Fruit fly (Drosophila melanogaster) whole organism, embryonic: Measurements from ENCODE around the gene amos.

ENCODE experiments used
- Abd-B ChIP-seq: fragments of 200-800 bp; sonication (Bioruptor generic); optimal IDR thresholded peaks from 2 replicates; lab custom pipeline; 2018; ENCODE audit warnings: missing biosample characterization, mild to moderate bottlenecking, missing genetic modification characterization, moderate library complexity
- Awh ChIP-seq: fragments of 200-800 bp; sonication (Bioruptor generic); IDR thresholded peaks from 2 replicates; pipeline ENCODE4, ENCODE4 v1.3.6; 2022; ENCODE audit warnings: missing biosample characterization, missing genetic modification characterization
- CG10267 ChIP-seq: fragments of 200-800 bp; sonication (Bioruptor generic); optimal IDR thresholded peaks from 2 replicates; lab custom pipeline; 2018; ENCODE audit warnings: missing biosample characterization, mild to moderate bottlenecking, missing genetic modification characterization, moderate library complexity
- CG12219 ChIP-seq: fragments of 200-800 bp; sonication (Bioruptor generic); optimal IDR thresholded peaks from 3 replicates; lab custom pipeline; 2018; ENCODE audit warnings: missing biosample characterization, mild to moderate bottlenecking, missing genetic modification characterization
- CG12942 ChIP-seq: fragments of 200-800 bp; sonication (Bioruptor generic); optimal IDR thresholded peaks from 3 replicates; lab custom pipeline; 2016; ENCODE audit warnings: missing biosample characterization, missing genetic modification characterization
- CG15269 ChIP-seq: fragments of 200-800 bp; sonication (Bioruptor generic); optimal IDR thresholded peaks from 2 replicates; lab custom pipeline; 2018; ENCODE audit warnings: missing biosample characterization, mild to moderate bottlenecking, missing genetic modification characterization, moderate library complexity
- CG17385 ChIP-seq: fragments of 200-800 bp; sonication (Bioruptor generic); optimal IDR thresholded peaks from 3 replicates; lab custom pipeline; 2018; ENCODE audit warnings: missing biosample characterization, mild to moderate bottlenecking, missing genetic modification characterization
- CG30431 ChIP-seq: fragments of 200-800 bp; sonication (Bioruptor generic); optimal IDR thresholded peaks from 2 replicates; lab custom pipeline; 2017; ENCODE audit warnings: missing biosample characterization, missing genetic modification characterization
- CG34376 ChIP-seq: fragments of 200-800 bp; sonication (Bioruptor generic); optimal IDR thresholded peaks from 2 replicates; lab custom pipeline; 2018; ENCODE audit warnings: missing biosample characterization, mild to moderate bottlenecking, missing genetic modification characterization
- CG7745 ChIP-seq: fragments of 200-800 bp; sonication (Bioruptor generic); optimal IDR thresholded peaks from 2 replicates; lab custom pipeline; 2018; ENCODE audit warnings: missing biosample characterization, mild to moderate bottlenecking, missing genetic modification characterization, moderate library complexity
- CG8359 ChIP-seq: fragments of 200-800 bp; sonication (Bioruptor generic); optimal IDR thresholded peaks from 2 replicates; lab custom pipeline; 2017; ENCODE audit warnings: missing biosample characterization, mild to moderate bottlenecking, missing genetic modification characterization, borderline replicate concordance
- CG8388 ChIP-seq: fragments of 200-800 bp; sonication (Bioruptor generic); optimal IDR thresholded peaks from 2 replicates; lab custom pipeline; 2019; ENCODE audit warnings: missing biosample characterization, mild to moderate bottlenecking, missing genetic modification characterization, moderate library complexity
- CG8765 ChIP-seq: fragments of 200-800 bp; sonication (Bioruptor generic); IDR thresholded peaks from 2 replicates; pipeline ENCODE4 v1.3.6; 2022; ENCODE audit warnings: missing biosample characterization, missing genetic modification characterization
- CoRest ChIP-seq: fragments of 200-800 bp; sonication (Bioruptor generic); optimal IDR thresholded peaks from 3 replicates; lab custom pipeline; 2018; ENCODE audit warnings: missing biosample characterization, mild to moderate bottlenecking, missing genetic modification characterization, moderate library complexity
- Dip2 ChIP-seq: fragments of 200-800 bp; sonication (Bioruptor generic); IDR thresholded peaks from 2 replicates; pipeline ENCODE4 v1.3.6; 2022; ENCODE audit warnings: missing biosample characterization, missing genetic modification characterization
- Hmx ChIP-seq: fragments of 200-800 bp; sonication (Bioruptor generic); optimal IDR thresholded peaks from 2 replicates; lab custom pipeline; 2016; ENCODE audit warnings: missing biosample characterization, missing genetic modification characterization
- Kr ChIP-seq: fragments of 200-800 bp; sonication (Bioruptor generic); optimal IDR thresholded peaks from 2 replicates; lab custom pipeline; 2017; ENCODE audit warnings: missing biosample characterization, mild to moderate bottlenecking, missing genetic modification characterization
- MESR4 ChIP-seq: fragments of 200-800 bp; sonication (Bioruptor generic); optimal IDR thresholded peaks from 2 replicates; lab custom pipeline; 2018; ENCODE audit warnings: missing biosample characterization, mild to moderate bottlenecking, missing genetic modification characterization, moderate library complexity
- Myb ChIP-seq: fragments of 200-800 bp; sonication (Bioruptor generic); optimal IDR thresholded peaks from 2 replicates; lab custom pipeline; 2016; ENCODE audit warnings: missing biosample characterization, missing genetic modification characterization
- NC2α ChIP-seq: fragments of 200-800 bp; sonication (Bioruptor generic); optimal IDR thresholded peaks from 2 replicates; lab custom pipeline; 2016; ENCODE audit warnings: missing biosample characterization, missing genetic modification characterization
- NFAT ChIP-seq: fragments of 200-800 bp; sonication (Bioruptor generic); IDR thresholded peaks from 2 replicates; pipeline ENCODE4 v1.3.6; 2022; ENCODE audit warnings: missing biosample characterization, missing genetic modification characterization
- Oaz ChIP-seq: fragments of 200-800 bp; sonication (Bioruptor generic); IDR thresholded peaks from 2 replicates; pipeline ENCODE4 v1.3.6; 2022; ENCODE audit warnings: missing biosample characterization, missing genetic modification characterization
- PHDP ChIP-seq: fragments of 200-800 bp; sonication (Bioruptor generic); optimal IDR thresholded peaks from 3 replicates; lab custom pipeline; 2018; ENCODE audit warnings: missing biosample characterization, mild to moderate bottlenecking, missing genetic modification characterization, moderate library complexity
- Rfx ChIP-seq: fragments of 200-800 bp; sonication (Bioruptor generic); IDR thresholded peaks from 2 replicates; pipeline ENCODE4 v1.3.6; 2022; ENCODE audit warnings: missing biosample characterization, missing genetic modification characterization
- bbx ChIP-seq: fragments of 200-800 bp; sonication (Bioruptor generic); IDR thresholded peaks from 2 replicates; pipeline ENCODE4 v1.3.6; 2022; ENCODE audit warnings: missing biosample characterization, missing genetic modification characterization; ENCODE audit not compliant: partially characterized antibody
- bsh ChIP-seq, 2 experiments: fragments of 200-800 bp; sonication (Bioruptor generic); optimal IDR thresholded peaks; 2 replicates each; lab custom pipeline; 2017 to 2018; ENCODE audit warnings: mild to moderate bottlenecking in 2 of 2, missing biosample characterization in 2 of 2, missing genetic modification characterization in 2 of 2, moderate library complexity in 1 of 2
- cad ChIP-seq: fragments of >200 bp; optimal IDR thresholded peaks from 2 replicates; lab custom pipeline; 2017; ENCODE audit warnings: missing biosample characterization, missing genetic modification characterization
- chif ChIP-seq, 2 experiments: fragments of 200-800 bp; sonication (Bioruptor generic); optimal IDR thresholded peaks; 3 replicates each; lab custom pipeline; 2016; ENCODE audit warnings: missing biosample characterization in 2 of 2, missing genetic modification characterization in 2 of 2
- crol ChIP-seq: fragments of 200-800 bp; sonication (Bioruptor generic); IDR thresholded peaks from 2 replicates; pipeline ENCODE4 v1.3.6; 2022; ENCODE audit warnings: missing biosample characterization, missing genetic modification characterization
- crp ChIP-seq, 2 experiments: fragments of 200-800 bp; sonication (Bioruptor generic); optimal IDR thresholded peaks; 2 replicates in 1 of 2; 3 replicates in 1 of 2; lab custom pipeline; 2017; ENCODE audit warnings: missing biosample characterization in 2 of 2, missing genetic modification characterization in 2 of 2, mild to moderate bottlenecking in 1 of 2, moderate library complexity in 1 of 2
- dm ChIP-seq: fragments of 200-800 bp; sonication (Bioruptor generic); optimal IDR thresholded peaks from 3 replicates; lab custom pipeline; 2016; ENCODE audit warnings: missing biosample characterization, missing genetic modification characterization
- dmrt99B ChIP-seq: fragments of 200-800 bp; sonication (Bioruptor generic); optimal IDR thresholded peaks from 2 replicates; lab custom pipeline; 2018; ENCODE audit warnings: missing biosample characterization, mild to moderate bottlenecking, missing genetic modification characterization, moderate library complexity
- ems ChIP-seq: fragments of 200-800 bp; sonication (Bioruptor generic); optimal IDR thresholded peaks from 3 replicates; lab custom pipeline; 2016; ENCODE audit warnings: missing biosample characterization, missing genetic modification characterization
- fru ChIP-seq: fragments of >200 bp; optimal IDR thresholded peaks from 2 replicates; lab custom pipeline; 2017
- gfzf ChIP-seq: fragments of 200-800 bp; sonication (Bioruptor generic); optimal IDR thresholded peaks from 2 replicates; lab custom pipeline; 2016; ENCODE audit warnings: missing biosample characterization, mild to moderate bottlenecking, missing genetic modification characterization, moderate library complexity
- grau ChIP-seq: fragments of 200-800 bp; optimal IDR thresholded peaks from 3 replicates; lab custom pipeline; 2019; ENCODE audit warnings: missing biosample characterization, mild to moderate bottlenecking, missing genetic modification characterization, moderate library complexity
- kay ChIP-seq: fragments of 200-800 bp; sonication (Bioruptor generic); optimal IDR thresholded peaks from 2 replicates; lab custom pipeline; 2016; ENCODE audit warnings: missing biosample characterization, missing genetic modification characterization
- lov ChIP-seq, 2 experiments: fragments of 200-800 bp in 1 of 2; fragments of >200 bp in 1 of 2; sonication (Bioruptor generic) in 1 of 2; IDR thresholded peaks in 1 of 2; optimal IDR thresholded peaks in 1 of 2; 2 replicates in 1 of 2; 3 replicates in 1 of 2; pipeline versions ENCODE4 v1.3.6 to Lab custom; 2017 to 2022; ENCODE audit warnings: missing biosample characterization in 1 of 2, missing genetic modification characterization in 1 of 2
- maf-S ChIP-seq: fragments of 200-800 bp; sonication (Bioruptor generic); optimal IDR thresholded peaks from 2 replicates; lab custom pipeline; 2016; ENCODE audit warnings: missing biosample characterization, missing genetic modification characterization
- nerfin-1 ChIP-seq: fragments of 200-800 bp; sonication (Bioruptor generic); optimal IDR thresholded peaks from 3 replicates; lab custom pipeline; 2019; ENCODE audit warnings: missing biosample characterization, mild to moderate bottlenecking, missing genetic modification characterization, moderate library complexity
- onecut ChIP-seq: fragments of 200-800 bp; sonication (Bioruptor generic); IDR thresholded peaks from 2 replicates; pipeline ENCODE4 v1.3.6; 2022; ENCODE audit warnings: missing biosample characterization, missing genetic modification characterization
- pb ChIP-seq: fragments of 200-800 bp; sonication (Bioruptor generic); optimal IDR thresholded peaks from 3 replicates; lab custom pipeline; 2016; ENCODE audit warnings: missing biosample characterization, missing genetic modification characterization
- phol ChIP-seq: fragments of 200-800 bp; sonication (Bioruptor generic); optimal IDR thresholded peaks from 3 replicates; lab custom pipeline; 2018; ENCODE audit warnings: missing biosample characterization, mild to moderate bottlenecking, missing genetic modification characterization, moderate library complexity
- ro ChIP-seq: fragments of 200-800 bp; sonication (Bioruptor generic); IDR thresholded peaks from 2 replicates; pipeline ENCODE4 v1.3.6; 2022; ENCODE audit warnings: missing biosample characterization, missing genetic modification characterization
- slbo ChIP-seq: fragments of 200-800 bp; sonication (Bioruptor generic); IDR thresholded peaks from 2 replicates; pipeline ENCODE4 v1.3.6; 2022; ENCODE audit warnings: missing biosample characterization, missing genetic modification characterization
- sqz ChIP-seq: fragments of 200-800 bp; sonication (Bioruptor generic); optimal IDR thresholded peaks from 3 replicates; lab custom pipeline; 2018; ENCODE audit warnings: missing biosample characterization, mild to moderate bottlenecking, missing genetic modification characterization
- stc ChIP-seq: fragments of 200-800 bp; sonication (Bioruptor generic); IDR thresholded peaks from 2 replicates; pipeline ENCODE4 v1.3.6; 2022; ENCODE audit warnings: missing biosample characterization, missing genetic modification characterization
- stwl ChIP-seq: fragments of 200-800 bp; sonication (Bioruptor generic); optimal IDR thresholded peaks from 3 replicates; lab custom pipeline; 2018; ENCODE audit warnings: missing biosample characterization, mild to moderate bottlenecking, missing genetic modification characterization, moderate library complexity
- tap ChIP-seq: fragments of 200-800 bp; optimal IDR thresholded peaks from 3 replicates; lab custom pipeline; 2019; ENCODE audit warnings: missing biosample characterization, mild to moderate bottlenecking, missing genetic modification characterization, moderate library complexity
- tio ChIP-seq: fragments of 200-800 bp; sonication (Bioruptor generic); optimal IDR thresholded peaks from 2 replicates; lab custom pipeline; 2017; ENCODE audit warnings: missing biosample characterization, missing genetic modification characterization, inconsistent platforms

Gene amos

DNA sequence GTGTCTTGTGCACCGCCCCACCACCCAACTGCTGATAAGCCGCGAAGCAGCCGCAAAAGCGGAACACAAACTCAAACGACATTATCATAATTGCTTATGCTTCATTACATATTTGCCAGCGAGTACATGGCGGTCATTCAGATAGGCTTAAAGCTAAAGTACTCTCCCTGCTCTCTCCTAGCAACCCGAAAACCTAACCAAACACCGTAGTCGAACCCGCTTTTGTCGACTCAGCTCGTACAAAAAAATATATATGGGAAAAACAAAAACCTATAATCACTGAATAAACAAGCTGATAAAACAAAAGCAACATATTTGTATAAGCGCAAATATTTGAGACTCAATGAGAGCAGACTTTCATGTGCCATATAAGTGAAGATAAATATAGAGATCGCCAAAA lies 30.3 kb upstream of the amos start (continued):
- TF ChIP-seq Abd-B (GFP tag; lab: Kevin White, UChicago) (no peak), dm (GFP tag; lab: Kevin White, UChicago) (peak; percentile 57), nerfin-1 (tag; lab: Kevin White, UChicago) (peak; percentile 51), CG30431 (GFP tag; lab: Kevin White, UChicago) (no peak), CoRest (peak; percentile 73), tio (GFP tag; lab: Kevin White, UChicago) (peak; percentile 56), CG17385 (peak; percentile 74), CG15269 (peak; percentile 76), slbo (GFP tag; lab: Robert Waterston, UW) (peak; percentile 48), pb (peak; percentile 57), crp (GFP tag; optimal IDR thresholded peaks at IDR 0.05; lab: Kevin White, UChicago) (peak in 1 of 2 experiments; percentile 40), bbx (GFP tag; lab: Robert Waterston, UW) (no peak), CG8765 (GFP tag; lab: Robert Waterston, UW) (no peak), bsh (GFP tag; optimal IDR thresholded peaks at IDR 0.05; lab: Kevin White, UChicago) (peak in 1 of 2 experiments; percentile 84), CG8359 (GFP tag; lab: Kevin White, UChicago) (peak; percentile 68), CG10267 (tag; lab: Kevin White, UChicago) (peak; percentile 28), Kr (GFP tag; lab: Kevin White, UChicago) (peak; percentile 67), kay (GFP tag; lab: Kevin White, UChicago) (peak; percentile 79), phol (tag; lab: Kevin White, UChicago) (no peak), NC2α (GFP tag; lab: Kevin White, UChicago) (peak; percentile 91), Oaz (GFP tag; lab: Robert Waterston, UW) (no peak), stc (peak; percentile 52; the same call in 1 of the 2 replicates), cad (GFP tag; lab: Kevin White, UChicago) (no peak), Rfx (peak; percentile 67; the same call in 1 of the 2 replicates), Hmx (GFP tag; lab: Kevin White, UChicago) (no peak), crol (GFP tag; lab: Robert Waterston, UW) (peak; percentile 35; the same call in 1 of the 2 replicates), dmrt99B (tag; lab: Kevin White, UChicago) (peak; percentile 69), fru (lab: Kevin White, UChicago) (no peak), lov (optimal IDR thresholded peaks at IDR 0.05; lab: Kevin White, UChicago) (no peak), lov (GFP tag; IDR thresholded peaks at IDR 0.05; lab: Robert Waterston, UW) (0 out of 3 replicates have a peak, but pooled peaks have one; percentile 59), PHDP (tag; lab: Kevin White, UChicago) (peak; percentile 91), ems (GFP tag; lab: Kevin White, UChicago) (peak; percentile 50), Dip2 (GFP tag; lab: Robert Waterston, UW) (no peak), CG7745 (tag; lab: Kevin White, UChicago) (peak; percentile 42), gfzf (GFP tag; lab: Kevin White, UChicago) (peak; percentile 6), ro (GFP tag; lab: Robert Waterston, UW) (no peak), chif (GFP tag; optimal IDR thresholded peaks at IDR 0.05; lab: Kevin White, UChicago) (peak; percentile 73 to 77), maf-S (GFP tag; lab: Kevin White, UChicago) (peak; percentile 85), grau (peak; percentile 65), CG8388 (GFP tag; lab: Kevin White, UChicago) (peak; percentile 47), CG34376 (GFP tag; lab: Kevin White, UChicago) (peak; percentile 86), stwl (tag; lab: Kevin White, UChicago) (no peak), NFAT (GFP tag; lab: Robert Waterston, UW) (peak; percentile 27; the same call in 1 of the 2 replicates), sqz (GFP tag; lab: Kevin White, UChicago) (peak; percentile 27), MESR4 (GFP tag; lab: Kevin White, UChicago) (peak; percentile 9), CG12942 (peak; percentile 70), Awh (GFP tag; lab: Robert Waterston, UW) (peak; percentile 87), onecut (GFP tag; lab: Robert Waterston, UW) (peak; percentile 71), Myb (GFP tag; lab: Kevin White, UChicago) (peak; percentile 70), tap (tag; lab: Kevin White, UChicago) (peak; percentile 36), CG12219 (GFP tag; lab: Kevin White, UChicago) (peak; percentile 68)
